Worm (Caenorhabditis elegans) whole organism, L3 larva: ENCODE measurements around the gene lin-3.

Experiments
- aly-2 ChIP-seq: fragments of 150-350 bp; optimal IDR thresholded peaks from 2 replicates; lab custom pipeline; 2014; ENCODE audit warnings: missing biosample characterization, missing genetic modification characterization
- ama-1 ChIP-seq: fragments of 150-350 bp; optimal IDR thresholded peaks from 2 replicates; lab custom pipeline; 2018
- ceh-82 ChIP-seq: fragments of 150-350 bp; optimal IDR thresholded peaks from 2 replicates; lab custom pipeline; 2014; ENCODE audit warnings: missing biosample characterization, missing genetic modification characterization
- egl-27 ChIP-seq: sonication (generic microtip); optimal IDR thresholded peaks from 4 replicates; lab custom pipeline; 2017; ENCODE audit warnings: missing biosample characterization, missing genetic modification reagents, missing genetic modification characterization
- egl-5 ChIP-seq: fragments of 150-350 bp; optimal IDR thresholded peaks from 2 replicates; lab custom pipeline; 2017; ENCODE audit warnings: missing biosample characterization, missing genetic modification reagents, missing genetic modification characterization, inconsistent platforms
- elt-2 ChIP-seq: sonication (generic microtip); optimal IDR thresholded peaks from 2 replicates; lab custom pipeline; 2016; ENCODE audit warnings: missing genetic modification reagents, mild to moderate bottlenecking, missing genetic modification characterization, missing compliant biosample characterization
- eor-1 ChIP-seq, 2 experiments: fragments of 150-350 bp; optimal IDR thresholded peaks; 2 replicates each; lab custom pipeline; 2014 to 2018; ENCODE audit warnings: missing biosample characterization in 2 of 2, missing genetic modification characterization in 2 of 2
- fkh-10 ChIP-seq: sonication (generic microtip); optimal IDR thresholded peaks from 2 replicates; lab custom pipeline; 2017; ENCODE audit warnings: missing biosample characterization, missing genetic modification reagents, missing genetic modification characterization
- fkh-2 ChIP-seq: fragments of 150-350 bp; optimal IDR thresholded peaks from 2 replicates; lab custom pipeline; 2014; ENCODE audit warnings: missing biosample characterization, missing genetic modification reagents, missing genetic modification characterization
- fos-1 ChIP-seq: fragments of 150-350 bp; optimal IDR thresholded peaks from 2 replicates; lab custom pipeline; 2014; ENCODE audit warnings: missing biosample characterization, missing genetic modification characterization
- hmg-11 ChIP-seq: sonication (generic microtip); optimal IDR thresholded peaks from 2 replicates; lab custom pipeline; 2016; ENCODE audit warnings: missing genetic modification characterization, missing compliant biosample characterization
- lin-15B ChIP-seq: fragments of 150-350 bp; optimal IDR thresholded peaks from 2 replicates; lab custom pipeline; 2014; ENCODE audit warnings: missing biosample characterization, missing genetic modification characterization
- lin-39 ChIP-seq: fragments of 150-350 bp; optimal IDR thresholded peaks from 2 replicates; lab custom pipeline; 2018; ENCODE audit warnings: missing biosample characterization, missing genetic modification reagents, missing genetic modification characterization
- lsy-12 ChIP-seq: sonication (generic microtip); optimal IDR thresholded peaks from 2 replicates; lab custom pipeline; 2016; ENCODE audit warnings: mild to moderate bottlenecking, missing genetic modification characterization, missing compliant biosample characterization
- mdl-1 ChIP-seq: fragments of 150-350 bp; optimal IDR thresholded peaks from 2 replicates; lab custom pipeline; 2014; ENCODE audit warnings: missing biosample characterization, missing genetic modification characterization
- nfya-1 ChIP-seq: sonication (generic microtip); optimal IDR thresholded peaks from 2 replicates; lab custom pipeline; 2017; ENCODE audit warnings: missing genetic modification characterization, mild to moderate bottlenecking, missing compliant biosample characterization, antibody characterized with exemption, moderate library complexity; ENCODE audit not compliant: insufficient read depth
- nhr-12 ChIP-seq: fragments of 150-350 bp; optimal IDR thresholded peaks from 2 replicates; lab custom pipeline; 2014; ENCODE audit warnings: missing biosample characterization, missing genetic modification characterization
- nhr-237 ChIP-seq: fragments of 150-350 bp; optimal IDR thresholded peaks from 2 replicates; lab custom pipeline; 2014; ENCODE audit warnings: missing biosample characterization, missing genetic modification characterization
- nhr-25 ChIP-seq: sonication (generic microtip); optimal IDR thresholded peaks from 2 replicates; lab custom pipeline; 2017; ENCODE audit warnings: missing biosample characterization, missing genetic modification characterization
- nhr-43 ChIP-seq: sonication (generic microtip); optimal IDR thresholded peaks from 2 replicates; lab custom pipeline; 2016; ENCODE audit warnings: mild to moderate bottlenecking, missing genetic modification characterization, missing compliant biosample characterization; ENCODE audit not compliant: poor library complexity, severe bottlenecking
- nhr-67 ChIP-seq: fragments of 150-350 bp; optimal IDR thresholded peaks from 2 replicates; lab custom pipeline; 2014; ENCODE audit warnings: missing biosample characterization, missing genetic modification characterization
- nhr-76 ChIP-seq: fragments of 150-350 bp; sonication (generic microtip); optimal IDR thresholded peaks from 5 replicates; lab custom pipeline; 2014; ENCODE audit warnings: missing biosample characterization, missing genetic modification characterization
- nhr-77 ChIP-seq: fragments of 150-350 bp; optimal IDR thresholded peaks from 2 replicates; lab custom pipeline; 2014; ENCODE audit warnings: missing biosample characterization, missing genetic modification characterization
- pha-4 ChIP-seq: fragments of 150-350 bp; optimal IDR thresholded peaks from 2 replicates; lab custom pipeline; 2014; ENCODE audit warnings: missing biosample characterization, missing genetic modification reagents, missing genetic modification characterization
- pqm-1 ChIP-seq: fragments of 150-350 bp; optimal IDR thresholded peaks from 2 replicates; lab custom pipeline; 2017; ENCODE audit warnings: missing biosample characterization, missing genetic modification characterization, inconsistent platforms
- sea-2 ChIP-seq: fragments of 150-350 bp; sonication (generic microtip); optimal IDR thresholded peaks from 4 replicates; lab custom pipeline; 2014; ENCODE audit warnings: missing biosample characterization, missing genetic modification reagents, missing genetic modification characterization
- snpc-4 ChIP-seq: fragments of 150-350 bp; optimal IDR thresholded peaks from 2 replicates; lab custom pipeline; 2014; ENCODE audit warnings: missing biosample characterization, missing genetic modification characterization
- tbx-2 ChIP-seq: sonication (generic microtip); optimal IDR thresholded peaks from 2 replicates; lab custom pipeline; 2016; ENCODE audit warnings: mild to moderate bottlenecking, missing genetic modification characterization, missing compliant biosample characterization
- unc-39 ChIP-seq: sonication (generic microtip); optimal IDR thresholded peaks from 4 replicates; lab custom pipeline; 2017; ENCODE audit warnings: missing biosample characterization, missing genetic modification characterization
- unc-62 ChIP-seq: fragments of 150-350 bp; sonication (generic microtip); optimal IDR thresholded peaks from 4 replicates; lab custom pipeline; 2014; ENCODE audit warnings: missing biosample characterization, missing genetic modification reagents, missing genetic modification characterization
- zag-1 ChIP-seq: fragments of 150-350 bp; optimal IDR thresholded peaks from 2 replicates; lab custom pipeline; 2014; ENCODE audit warnings: missing biosample characterization, missing genetic modification characterization
- ztf-11 ChIP-seq: fragments of 150-350 bp; optimal IDR thresholded peaks from 2 replicates; lab custom pipeline; 2014; ENCODE audit warnings: missing biosample characterization, missing genetic modification characterization

The lin-3 gene

DNA sequence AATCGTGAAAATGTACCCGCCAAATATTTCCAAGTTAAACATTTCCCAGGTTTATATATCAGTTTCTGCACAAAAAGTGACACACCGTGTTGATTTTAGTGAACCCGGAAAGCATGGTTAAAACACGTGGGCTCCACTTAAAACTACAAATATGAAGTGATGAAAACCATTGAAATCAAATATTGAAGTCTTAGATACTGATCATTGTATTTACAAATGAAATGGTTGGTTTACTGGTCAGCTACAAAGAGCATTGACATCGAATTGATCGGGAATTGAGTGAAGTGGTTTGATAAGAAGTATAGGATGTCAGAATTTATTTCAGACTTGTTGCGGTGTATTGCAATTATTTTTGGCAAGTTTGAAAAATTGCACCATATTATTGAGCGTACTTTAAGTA lies 24.7 kb upstream of the lin-3 start, which contains the start of gene hrg-5:
hrg-5 (minus strand) TSS at position 17 of the 400 bp plus-strand sequence.
- TF ChIP-seq zag-1 (tag; lab: Kevin White, UChicago) (no peak), pha-4 (tag; lab: Kevin White, UChicago) (peak; percentile 68), nhr-43 (tag; lab: Kevin White, UChicago) (no peak), elt-2 (tag; lab: Kevin White, UChicago) (peak; percentile 33), nhr-77 (tag; lab: Kevin White, UChicago) (no peak), egl-27 (tag; lab: Kevin White, UChicago) (no peak), unc-62 (GFP tag; lab: Kevin White, UChicago) (no peak), pqm-1 (tag; lab: Kevin White, UChicago) (peak; percentile 76), sea-2 (no peak), fkh-10 (GFP tag; lab: Kevin White, UChicago) (no peak), nhr-76 (tag; lab: Kevin White, UChicago) (no peak), hmg-11 (tag; lab: Kevin White, UChicago) (no peak), snpc-4 (tag; lab: Kevin White, UChicago) (no peak)

DNA sequence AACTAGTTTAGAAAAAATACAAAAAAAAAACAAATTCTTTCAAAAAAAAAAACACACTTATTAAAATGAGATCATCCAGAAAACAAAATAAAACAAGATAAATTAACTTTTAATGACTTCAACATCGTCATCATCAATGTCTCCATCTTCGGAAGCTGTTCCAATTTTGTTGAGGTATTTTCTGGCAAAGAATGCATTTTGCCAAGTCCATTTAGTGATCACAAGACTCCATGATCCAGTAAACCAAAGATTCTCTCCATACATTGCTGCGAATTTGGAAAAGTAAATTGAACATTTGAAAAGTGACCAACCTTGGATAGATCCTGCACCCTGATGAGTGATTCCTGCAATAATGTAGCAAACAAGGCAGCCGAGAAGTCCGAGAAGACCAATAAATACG lies 24.0 kb upstream of the lin-3 start:
- TF ChIP-seq fos-1, result no peak
- no peak for TF ChIP-seq zag-1 (tag; lab: Kevin White, UChicago)
- no peak for TF ChIP-seq aly-2 (tag; lab: Kevin White, UChicago)
- TF ChIP-seq mdl-1 (tag; lab: Kevin White, UChicago), result no peak
- TF ChIP-seq ceh-82 (tag; lab: Kevin White, UChicago), result no peak
- TF ChIP-seq fkh-2 (tag; lab: Kevin White, UChicago), result no peak
- TF ChIP-seq lin-39, result no peak
- no peak for TF ChIP-seq ztf-11
- no peak for TF ChIP-seq sea-2
- TF ChIP-seq eor-1 (tag; optimal IDR thresholded peaks at IDR 0.05; lab: Kevin White, UChicago), result no peak
- TF ChIP-seq tbx-2, result no peak
- TF ChIP-seq, all 47 proteins: peak for 0

DNA sequence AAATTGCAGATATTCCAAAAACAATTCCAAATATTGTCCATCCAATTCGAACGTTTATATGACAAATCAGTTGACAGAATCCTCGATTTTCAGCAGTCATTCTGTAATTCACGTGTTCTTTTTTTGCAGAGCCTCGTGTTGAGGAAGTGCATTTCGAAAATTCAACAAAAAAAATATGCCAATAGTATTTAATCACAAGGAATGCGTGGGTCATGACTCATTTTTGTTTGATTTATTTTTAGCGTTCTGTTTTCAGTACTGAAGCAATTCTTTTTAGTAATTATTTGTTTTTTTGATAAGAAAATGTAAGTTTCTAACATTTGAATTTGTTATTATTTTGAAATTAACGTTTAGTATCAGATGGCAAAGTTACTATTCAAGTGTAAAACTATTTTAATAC lies 23.2 kb upstream of the lin-3 start, which contains the start of gene hrg-4:
hrg-4 (minus strand) TSS at position 101 of the 400 bp plus-strand sequence.
- TF ChIP-seq sea-2 (no peak), fkh-10 (GFP tag; lab: Kevin White, UChicago) (no peak), nhr-25 (tag; lab: Kevin White, UChicago) (no peak), nhr-237 (tag; lab: Kevin White, UChicago) (no peak), tbx-2 (no peak), ztf-11 (no peak), elt-2 (tag; lab: Kevin White, UChicago) (no peak), ceh-82 (tag; lab: Kevin White, UChicago) (no peak), nhr-12 (no peak), lsy-12 (no peak), nfya-1 (tag; lab: Kevin White, UChicago) (no peak), lin-15B (tag; lab: Kevin White, UChicago) (no peak), egl-5 (tag; lab: Kevin White, UChicago) (no peak), ama-1 (lab: Kevin White, UChicago) (no peak)
- TF ChIP-seq, all 47 proteins: peak for 0

DNA sequence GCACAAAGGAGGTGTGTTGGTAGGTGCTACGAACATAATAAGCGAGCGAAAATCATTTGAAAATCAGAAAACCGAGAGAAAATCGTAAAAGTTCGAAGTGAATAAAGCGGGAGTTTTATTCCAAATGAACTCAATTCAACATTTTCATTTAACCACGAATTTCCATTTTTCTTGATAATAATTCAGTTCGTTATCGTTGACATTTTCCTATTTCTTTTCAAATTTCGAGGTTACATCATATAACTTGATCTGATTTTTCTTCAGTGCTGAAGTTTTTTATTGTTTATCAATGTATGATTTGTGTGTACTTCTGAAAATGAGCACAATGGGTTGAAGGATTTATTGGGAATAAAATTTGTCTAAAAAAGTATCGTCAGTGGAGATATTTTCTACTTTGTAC lies 22.5 kb upstream of the lin-3 start:
- TF ChIP-seq elt-2 (tag; lab: Kevin White, UChicago) (peak; percentile 86), fkh-10 (GFP tag; lab: Kevin White, UChicago) (no peak), nhr-67 (tag; lab: Kevin White, UChicago) (no peak), ceh-82 (tag; lab: Kevin White, UChicago) (no peak), hmg-11 (tag; lab: Kevin White, UChicago) (no peak), zag-1 (tag; lab: Kevin White, UChicago) (no peak)

DNA sequence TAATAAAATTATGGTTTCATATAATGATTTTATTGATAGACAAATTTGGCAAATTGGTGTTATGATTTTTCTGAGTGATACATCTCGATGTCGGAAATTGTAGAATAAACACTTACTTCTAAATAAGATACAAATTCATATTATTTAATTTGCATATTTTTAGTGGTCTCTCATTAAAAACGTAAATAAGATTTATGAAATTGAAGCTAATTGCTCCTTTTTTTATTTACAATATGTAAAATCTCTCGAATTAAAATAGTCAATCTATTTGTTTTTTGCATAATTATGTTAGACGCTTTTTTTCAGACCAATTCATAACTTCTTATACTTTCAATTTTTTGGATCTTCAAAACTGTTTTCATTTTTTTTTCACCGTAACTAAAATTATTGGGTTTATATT lies 21.8 kb upstream of the lin-3 start, which contains the start of gene hrg-6:
hrg-6 (plus strand) TSS at position 301 of the 400 bp plus-strand sequence.
- TF ChIP-seq zag-1 (tag; lab: Kevin White, UChicago), result peak; percentile 36
- no peak for TF ChIP-seq nhr-12
- no peak for TF ChIP-seq nhr-43 (tag; lab: Kevin White, UChicago)
- no peak for TF ChIP-seq unc-39 (tag; lab: Kevin White, UChicago)
